Fruit fly (Drosophila melanogaster) whole organism, embryonic: ENCODE data around the gene HIPP1.
A peak's percentile ranks its signal among the peaks of the same experiment; 100 is the strongest.

Experiments
- BEAF-32 ChIP-seq: fragments of 200-800 bp; sonication (Bioruptor generic); optimal IDR thresholded peaks from 3 replicates; lab custom pipeline; 2017; ENCODE audit warnings: missing biosample characterization, missing genetic modification characterization, mild to moderate bottlenecking, moderate library complexity, missing genetic modification reagents
- CG11398 ChIP-seq: fragments of 200-800 bp; sonication (Bioruptor generic); optimal IDR thresholded peaks from 2 replicates; lab custom pipeline; 2016; ENCODE audit warnings: missing biosample characterization, missing genetic modification characterization
- CG11456 ChIP-seq: fragments of 200-800 bp; sonication (Bioruptor generic); IDR thresholded peaks from 3 replicates; pipeline ENCODE4 v1.3.6; 2022; ENCODE audit warnings: missing biosample characterization, missing genetic modification characterization
- CG12219 ChIP-seq: fragments of 200-800 bp; sonication (Bioruptor generic); optimal IDR thresholded peaks from 3 replicates; lab custom pipeline; 2018; ENCODE audit warnings: missing biosample characterization, mild to moderate bottlenecking, missing genetic modification characterization
- CG15479 ChIP-seq: fragments of 200-800 bp; sonication (Bioruptor generic); optimal IDR thresholded peaks from 3 replicates; lab custom pipeline; 2019; ENCODE audit warnings: missing biosample characterization, mild to moderate bottlenecking, missing genetic modification characterization, moderate library complexity
- CG16813 ChIP-seq: fragments of 200-800 bp; sonication (Bioruptor generic); IDR thresholded peaks from 3 replicates; pipeline ENCODE4 v1.3.6; 2022; ENCODE audit warnings: missing biosample characterization, missing genetic modification characterization; ENCODE audit not compliant: partially characterized antibody
- CG16815 ChIP-seq: fragments of 200-800 bp; sonication (Bioruptor generic); optimal IDR thresholded peaks from 3 replicates; lab custom pipeline; 2017; ENCODE audit warnings: missing biosample characterization, mild to moderate bottlenecking, missing genetic modification characterization
- CG18764 ChIP-seq: fragments of 200-800 bp; sonication (Bioruptor generic); optimal IDR thresholded peaks from 3 replicates; lab custom pipeline; 2016; ENCODE audit warnings: missing biosample characterization, missing genetic modification characterization
- CG2199 ChIP-seq: fragments of 200-800 bp; sonication (Bioruptor generic); IDR thresholded peaks from 3 replicates; pipeline ENCODE4 v1.3.6; 2022; ENCODE audit warnings: missing biosample characterization, missing genetic modification characterization
- CG2889 ChIP-seq: fragments of 200-800 bp; sonication (Bioruptor generic); IDR thresholded peaks from 3 replicates; pipeline ENCODE4 v1.3.6; 2022; ENCODE audit warnings: missing biosample characterization, missing genetic modification characterization
- CG30020 ChIP-seq: fragments of 200-800 bp; optimal IDR thresholded peaks from 2 replicates; lab custom pipeline; 2019; ENCODE audit warnings: missing biosample characterization, mild to moderate bottlenecking, missing genetic modification characterization, moderate library complexity
- CG31365 ChIP-seq: fragments of 200-800 bp; sonication (Bioruptor generic); optimal IDR thresholded peaks from 2 replicates; lab custom pipeline; 2018; ENCODE audit warnings: missing biosample characterization, mild to moderate bottlenecking, missing genetic modification characterization
- CG3847 ChIP-seq: fragments of 200-800 bp; sonication (Bioruptor generic); IDR thresholded peaks from 2 replicates; pipeline ENCODE4 v1.3.6; 2022; ENCODE audit warnings: missing biosample characterization, missing genetic modification characterization
- CG5245 ChIP-seq: fragments of 200-800 bp; sonication (Bioruptor generic); optimal IDR thresholded peaks from 3 replicates; lab custom pipeline; 2016; ENCODE audit warnings: missing biosample characterization, missing genetic modification characterization
- CG5953 ChIP-seq: fragments of 200-800 bp; sonication (Bioruptor generic); IDR thresholded peaks from 2 replicates; pipeline ENCODE4 v1.3.6; 2022; ENCODE audit warnings: missing biosample characterization, missing genetic modification characterization
- CrebB ChIP-seq: fragments of 200-800 bp; sonication (Bioruptor generic); optimal IDR thresholded peaks from 3 replicates; lab custom pipeline; 2018; ENCODE audit warnings: missing biosample characterization, mild to moderate bottlenecking, missing genetic modification characterization
- D ChIP-seq, 2 experiments: fragments of 200-800 bp in 1 of 2; fragments of >200 bp in 1 of 2; sonication (Bioruptor generic) in 1 of 2; optimal IDR thresholded peaks; 2 replicates in 1 of 2; 3 replicates in 1 of 2; lab custom pipeline; 2017; ENCODE audit warnings: mild to moderate bottlenecking in 1 of 2, missing biosample characterization in 1 of 2, missing genetic modification characterization in 1 of 2, missing genetic modification reagents in 1 of 2
- Doc3 ChIP-seq: fragments of 200-800 bp; sonication (Bioruptor generic); IDR thresholded peaks from 3 replicates; pipeline ENCODE4 v1.3.6; 2022; ENCODE audit warnings: missing biosample characterization, missing genetic modification characterization; ENCODE audit not compliant: partially characterized antibody
- HmgD ChIP-seq: fragments of 200-800 bp; sonication (Bioruptor generic); optimal IDR thresholded peaks from 3 replicates; lab custom pipeline; 2016; ENCODE audit warnings: missing biosample characterization, missing genetic modification characterization
- Hr3 ChIP-seq: fragments of 200-800 bp; sonication (Bioruptor generic); optimal IDR thresholded peaks from 3 replicates; lab custom pipeline; 2016; ENCODE audit warnings: missing biosample characterization, missing genetic modification characterization
- Opbp ChIP-seq: fragments of 200-800 bp; sonication (Bioruptor generic); IDR thresholded peaks from 3 replicates; pipeline ENCODE4 v1.3.6; 2022; ENCODE audit warnings: missing biosample characterization, missing genetic modification characterization; ENCODE audit not compliant: partially characterized antibody
- Sin3A ChIP-seq: fragments of >200 bp; optimal IDR thresholded peaks from 2 replicates; lab custom pipeline; 2018
- Six4 ChIP-seq: fragments of 200-800 bp; sonication (Bioruptor generic); optimal IDR thresholded peaks from 2 replicates; lab custom pipeline; 2016; ENCODE audit warnings: missing biosample characterization, missing genetic modification characterization
- Sry-δ ChIP-seq: fragments of 200-800 bp; sonication (Bioruptor generic); optimal IDR thresholded peaks from 2 replicates; lab custom pipeline; 2016; ENCODE audit warnings: missing biosample characterization, missing genetic modification characterization
- TFAM ChIP-seq: fragments of 200-800 bp; sonication (Bioruptor generic); optimal IDR thresholded peaks from 2 replicates; lab custom pipeline; 2017; ENCODE audit warnings: missing biosample characterization, missing genetic modification characterization, inconsistent platforms
- Taf1 ChIP-seq: fragments of 200-800 bp; sonication (Bioruptor generic); IDR thresholded peaks from 2 replicates; pipeline ENCODE4 v1.3.6; 2022; ENCODE audit warnings: missing biosample characterization, missing genetic modification characterization
- Usf ChIP-seq: fragments of 200-800 bp; sonication (Bioruptor generic); optimal IDR thresholded peaks from 2 replicates; lab custom pipeline; 2017; ENCODE audit warnings: missing genotype, missing biosample characterization, missing genetic modification characterization
- Vsx1 ChIP-seq: fragments of 200-800 bp; sonication (Bioruptor generic); optimal IDR thresholded peaks from 2 replicates; lab custom pipeline; 2017; ENCODE audit warnings: missing biosample characterization, mild to moderate bottlenecking, missing genetic modification characterization, missing genetic modification reagents
- ash1 ChIP-seq: fragments of 200-800 bp; sonication (Bioruptor generic); optimal IDR thresholded peaks from 2 replicates; lab custom pipeline; 2018; ENCODE audit warnings: missing biosample characterization, mild to moderate bottlenecking, missing genetic modification characterization
- bsh ChIP-seq, 2 experiments: fragments of 200-800 bp; sonication (Bioruptor generic); optimal IDR thresholded peaks; 2 replicates each; lab custom pipeline; 2017 to 2018; ENCODE audit warnings: mild to moderate bottlenecking in 2 of 2, missing biosample characterization in 2 of 2, missing genetic modification characterization in 2 of 2, moderate library complexity in 1 of 2
- chif ChIP-seq, 2 experiments: fragments of 200-800 bp; sonication (Bioruptor generic); optimal IDR thresholded peaks; 3 replicates each; lab custom pipeline; 2016; ENCODE audit warnings: missing biosample characterization in 2 of 2, missing genetic modification characterization in 2 of 2
- chm ChIP-seq: fragments of 200-800 bp; sonication (Bioruptor generic); IDR thresholded peaks from 2 replicates; pipeline ENCODE4 v1.3.6; 2022; ENCODE audit warnings: missing biosample characterization, missing genetic modification characterization
- danr ChIP-seq: fragments of 200-800 bp; sonication (Bioruptor generic); IDR thresholded peaks from 2 replicates; pipeline ENCODE4 v1.3.6; 2022; ENCODE audit warnings: missing biosample characterization, missing genetic modification characterization
- disco-r ChIP-seq: fragments of 200-800 bp; sonication (Bioruptor generic); optimal IDR thresholded peaks from 2 replicates; lab custom pipeline; 2016; ENCODE audit warnings: missing biosample characterization, missing genetic modification characterization
- dmrt99B ChIP-seq: fragments of 200-800 bp; sonication (Bioruptor generic); optimal IDR thresholded peaks from 2 replicates; lab custom pipeline; 2018; ENCODE audit warnings: missing biosample characterization, mild to moderate bottlenecking, missing genetic modification characterization, moderate library complexity
- esg ChIP-seq: fragments of 200-800 bp; sonication (Bioruptor generic); conservative IDR thresholded peaks from 2 replicates; pipeline ENCODE4 v1.3.6; 2022; ENCODE audit warnings: missing biosample characterization, missing genetic modification characterization
- fd102C ChIP-seq: fragments of 200-800 bp; sonication (Bioruptor generic); optimal IDR thresholded peaks from 2 replicates; lab custom pipeline; 2018; ENCODE audit warnings: missing biosample characterization, mild to moderate bottlenecking, missing genetic modification characterization, moderate library complexity
- fd64A ChIP-seq: fragments of 200-800 bp; sonication (Bioruptor generic); optimal IDR thresholded peaks from 3 replicates; lab custom pipeline; 2018; ENCODE audit warnings: missing biosample characterization, mild to moderate bottlenecking, missing genetic modification characterization
- fu2 ChIP-seq: fragments of 200-800 bp; sonication (Bioruptor generic); optimal IDR thresholded peaks from 2 replicates; lab custom pipeline; 2016; ENCODE audit warnings: missing biosample characterization, missing genetic modification characterization
- lov ChIP-seq, 2 experiments: fragments of 200-800 bp in 1 of 2; fragments of >200 bp in 1 of 2; sonication (Bioruptor generic) in 1 of 2; IDR thresholded peaks in 1 of 2; optimal IDR thresholded peaks in 1 of 2; 2 replicates in 1 of 2; 3 replicates in 1 of 2; pipeline versions ENCODE4 v1.3.6 to Lab custom; 2017 to 2022; ENCODE audit warnings: missing biosample characterization in 1 of 2, missing genetic modification characterization in 1 of 2
- nerfin-2 ChIP-seq: fragments of 200-800 bp; sonication (Bioruptor generic); IDR thresholded peaks from 2 replicates; pipeline ENCODE4 v1.3.6; 2022; ENCODE audit warnings: missing biosample characterization, missing genetic modification characterization; ENCODE audit not compliant: partially characterized antibody
- pho ChIP-seq: fragments of 200-800 bp; sonication (Bioruptor generic); optimal IDR thresholded peaks from 2 replicates; lab custom pipeline; 2016; ENCODE audit warnings: missing biosample characterization, missing genetic modification characterization
- run ChIP-seq: fragments of 200-800 bp; sonication (Bioruptor generic); optimal IDR thresholded peaks from 3 replicates; lab custom pipeline; 2018; ENCODE audit warnings: missing biosample characterization, mild to moderate bottlenecking, missing genetic modification characterization
- sna ChIP-seq: fragments of 200-800 bp; sonication (Bioruptor generic); IDR thresholded peaks from 2 replicates; pipeline ENCODE4 v1.3.6; 2022; ENCODE audit warnings: missing biosample characterization, missing genetic modification characterization; ENCODE audit not compliant: partially characterized antibody
- trem ChIP-seq: fragments of 200-800 bp; optimal IDR thresholded peaks from 3 replicates; lab custom pipeline; 2019; ENCODE audit warnings: missing biosample characterization, mild to moderate bottlenecking, missing genetic modification characterization, moderate library complexity
- vfl ChIP-seq: fragments of 200-800 bp; sonication (Bioruptor generic); optimal IDR thresholded peaks from 2 replicates; lab custom pipeline; 2016; ENCODE audit warnings: missing biosample characterization, missing genetic modification characterization
- yki ChIP-seq: fragments of >200 bp; optimal IDR thresholded peaks from 3 replicates; lab custom pipeline; 2018
- zfh1 ChIP-seq: fragments of 200-800 bp; sonication (Bioruptor generic); IDR thresholded peaks from 3 replicates; pipeline ENCODE4 v1.3.6; 2022; ENCODE audit warnings: missing biosample characterization, missing genetic modification characterization

Gene HIPP1

dm6 chr3L:20778224-20779063, 31.0 kb upstream of the HIPP1 start, which contains the start of the genes Pex16 and Pex14 (continued):
- no peak for TF ChIP-seq dmrt99B (tag; lab: Kevin White, UChicago)
- no peak for TF ChIP-seq lov (optimal IDR thresholded peaks at IDR 0.05; lab: Kevin White, UChicago)
- no peak for TF ChIP-seq lov (GFP tag; IDR thresholded peaks at IDR 0.05; lab: Robert Waterston, UW)
- TF ChIP-seq CrebB (tag; lab: Kevin White, UChicago), result no peak
- no peak for TF ChIP-seq D (optimal IDR thresholded peaks at IDR 0.05; lab: Kevin White, UChicago)
- TF ChIP-seq D (GFP tag; optimal IDR thresholded peaks at IDR 0.05; lab: Kevin White, UChicago), result peak; percentile 31
- TF ChIP-seq CG16815 (GFP tag; lab: Kevin White, UChicago), result peak; percentile 71
- TF ChIP-seq CG3847 (GFP tag; lab: Robert Waterston, UW), result peak; percentile 78
- TF ChIP-seq CG5245 (GFP tag; lab: Kevin White, UChicago), result peak; percentile 47
- peak; percentile 87 for TF ChIP-seq pho (GFP tag; lab: Kevin White, UChicago)
- peak; percentile 53 for TF ChIP-seq Six4
- TF ChIP-seq trem (tag; lab: Kevin White, UChicago), result peak; percentile 15
- peak; percentile 62 for TF ChIP-seq chm
- TF ChIP-seq TFAM (GFP tag; lab: Kevin White, UChicago), result no peak
- TF ChIP-seq HmgD, result peak; percentile 75
- peak; percentile 81 for TF ChIP-seq CG2889 (GFP tag; lab: Robert Waterston, UW)
- peak; percentile 48 for TF ChIP-seq disco-r (GFP tag; lab: Kevin White, UChicago)
- TF ChIP-seq Hr3 (GFP tag; lab: Kevin White, UChicago), result peak; percentile 73
- peak; percentile 69 for TF ChIP-seq fu2
- peak; percentile 46 for TF ChIP-seq Usf (GFP tag; lab: Kevin White, UChicago)
- peak; percentile 85 for TF ChIP-seq CG11456 (GFP tag; lab: Robert Waterston, UW)
- no peak for TF ChIP-seq fd102C
- TF ChIP-seq CG2199 (GFP tag; lab: Robert Waterston, UW), result peak; percentile 75; the same call in 2 of the 3 replicates
- no peak for TF ChIP-seq yki (lab: Kevin White, UChicago)
- peak; percentile 38 for TF ChIP-seq CG11398 (GFP tag; lab: Kevin White, UChicago)
- no peak for TF ChIP-seq Doc3 (GFP tag; lab: Robert Waterston, UW)
- TF ChIP-seq bsh (GFP tag; optimal IDR thresholded peaks at IDR 0.05; lab: Kevin White, UChicago), result peak in 1 of 2 experiments; percentile 54
- no peak for TF ChIP-seq ash1 (GFP tag; lab: Kevin White, UChicago)
- TF ChIP-seq vfl, result peak; percentile 65
- peak; percentile 74; the same call in 2 of the 3 replicates for TF ChIP-seq zfh1
- TF ChIP-seq CG31365 (tag; lab: Kevin White, UChicago), result peak; percentile 2
- TF ChIP-seq nerfin-2, result no peak
- TF ChIP-seq Opbp (GFP tag; lab: Robert Waterston, UW), result no peak
- TF ChIP-seq CG15479, result no peak
- peak; percentile 71 for TF ChIP-seq esg (GFP tag; lab: Robert Waterston, UW)
- no peak for TF ChIP-seq run
- TF ChIP-seq BEAF-32 (GFP tag; lab: Kevin White, UChicago), result peak; percentile 37
- no peak for TF ChIP-seq fd64A
- TF ChIP-seq Sry-δ, result peak; percentile 44
- TF ChIP-seq Sin3A (lab: Kevin White, UChicago), result no peak
- TF ChIP-seq CG30020 (tag; lab: Kevin White, UChicago), result peak; percentile 44
- TF ChIP-seq Vsx1 (GFP tag; lab: Kevin White, UChicago), result no peak
- peak; percentile 48 to 84 for TF ChIP-seq chif (GFP tag; optimal IDR thresholded peaks at IDR 0.05; lab: Kevin White, UChicago)
- TF ChIP-seq CG16813 (GFP tag; lab: Robert Waterston, UW), result no peak
- peak; percentile 41 for TF ChIP-seq CG18764 (GFP tag; lab: Kevin White, UChicago)
- TF ChIP-seq danr, result no peak
- TF ChIP-seq Taf1, result peak; percentile 19; the same call in 1 of the 2 replicates
- TF ChIP-seq CG12219 (GFP tag; lab: Kevin White, UChicago), result peak; percentile 26
- peak; percentile 62 for TF ChIP-seq CG5953 (GFP tag; lab: Robert Waterston, UW)
- TF ChIP-seq sna, result no peak
